Worm (Caenorhabditis elegans) whole organism, late embryonic: ENCODE results near the gene F59E12.9.

Experiments
- K02D7.2 ChIP-seq: sonication (generic microtip); optimal IDR thresholded peaks from 2 replicates; lab custom pipeline; 2017; ENCODE audit warnings: mild to moderate bottlenecking, missing genetic modification characterization, missing compliant biosample characterization
- K09A11.1 ChIP-seq: sonication (generic microtip); optimal IDR thresholded peaks from 2 replicates; lab custom pipeline; 2017; ENCODE audit warnings: antibody characterized with exemption, mild to moderate bottlenecking, missing genetic modification characterization, missing compliant biosample characterization; ENCODE audit not compliant: insufficient read depth
- Y22D7AL.16 ChIP-seq: sonication (generic microtip); optimal IDR thresholded peaks from 2 replicates; lab custom pipeline; 2016; ENCODE audit warnings: missing genetic modification characterization, missing compliant biosample characterization
- ama-1 ChIP-seq: fragments of 150-350 bp; optimal IDR thresholded peaks from 2 replicates; lab custom pipeline; 2014
- ceh-14 ChIP-seq: sonication (generic microtip); optimal IDR thresholded peaks from 2 replicates; lab custom pipeline; 2016; ENCODE audit warnings: missing genotype, missing genetic modification characterization, missing compliant biosample characterization
- ceh-18 ChIP-seq: sonication (generic microtip); optimal IDR thresholded peaks from 2 replicates; lab custom pipeline; 2016; ENCODE audit warnings: missing genetic modification characterization, missing compliant biosample characterization
- ceh-2 ChIP-seq: sonication (generic microtip); optimal IDR thresholded peaks from 2 replicates; lab custom pipeline; 2016; ENCODE audit warnings: missing genotype, missing genetic modification characterization, missing compliant biosample characterization
- ceh-22 ChIP-seq: sonication (generic microtip); optimal IDR thresholded peaks from 2 replicates; lab custom pipeline; 2017; ENCODE audit warnings: missing biosample characterization, missing genetic modification characterization
- ceh-24 ChIP-seq: sonication (generic microtip); optimal IDR thresholded peaks from 2 replicates; lab custom pipeline; 2016; ENCODE audit warnings: mild to moderate bottlenecking, missing genetic modification characterization, missing compliant biosample characterization
- ceh-31 ChIP-seq: sonication (generic microtip); optimal IDR thresholded peaks from 2 replicates; lab custom pipeline; 2016; ENCODE audit warnings: missing genetic modification characterization, missing compliant biosample characterization
- ceh-34 ChIP-seq: sonication (generic microtip); optimal IDR thresholded peaks from 2 replicates; lab custom pipeline; 2016; ENCODE audit warnings: mild to moderate bottlenecking, missing genetic modification characterization, missing compliant biosample characterization
- ceh-45 ChIP-seq: fragments of 200-800 bp; sonication (Bioruptor generic); IDR thresholded peaks from 2 replicates; pipeline ENCODE4 v1.3.6; 2022; ENCODE audit warnings: missing genetic modification reagents, missing genetic modification characterization, missing compliant biosample characterization
- ceh-48 ChIP-seq: sonication (generic microtip); optimal IDR thresholded peaks from 2 replicates; lab custom pipeline; 2016; ENCODE audit warnings: missing genetic modification characterization, inconsistent platforms, missing compliant biosample characterization
- ceh-9 ChIP-seq: sonication (generic microtip); optimal IDR thresholded peaks from 2 replicates; lab custom pipeline; 2016; ENCODE audit warnings: mild to moderate bottlenecking, missing genetic modification characterization, inconsistent platforms, missing compliant biosample characterization
- dmd-4 ChIP-seq: sonication (generic microtip); optimal IDR thresholded peaks from 2 replicates; lab custom pipeline; 2016; ENCODE audit warnings: borderline replicate concordance, missing genetic modification characterization, missing compliant biosample characterization
- dve-1 ChIP-seq: sonication (generic microtip); optimal IDR thresholded peaks from 2 replicates; lab custom pipeline; 2017; ENCODE audit warnings: antibody characterized with exemption, mild to moderate bottlenecking, missing genetic modification characterization, missing compliant biosample characterization
- elt-4 ChIP-seq: sonication (generic microtip); optimal IDR thresholded peaks from 2 replicates; lab custom pipeline; 2016; ENCODE audit warnings: missing genetic modification characterization, missing compliant biosample characterization
- eyg-1 ChIP-seq: sonication (generic microtip); optimal IDR thresholded peaks from 2 replicates; lab custom pipeline; 2016; ENCODE audit warnings: missing genotype, missing genetic modification characterization, missing compliant biosample characterization
- fkh-10 ChIP-seq: fragments of 150-350 bp; optimal IDR thresholded peaks from 2 replicates; lab custom pipeline; 2014; ENCODE audit warnings: missing biosample characterization, missing genetic modification reagents, missing genetic modification characterization
- gmeb-2 ChIP-seq: sonication (generic microtip); optimal IDR thresholded peaks from 2 replicates; lab custom pipeline; 2016; ENCODE audit warnings: missing genetic modification characterization, inconsistent platforms, missing compliant biosample characterization
- hlh-13 ChIP-seq: fragments of 200-800 bp; sonication (Bioruptor generic); optimal IDR thresholded peaks from 2 replicates; lab custom pipeline; 2018; ENCODE audit warnings: mild to moderate bottlenecking, missing genetic modification characterization, missing compliant biosample characterization
- hlh-15 ChIP-seq: sonication (generic microtip); optimal IDR thresholded peaks from 2 replicates; lab custom pipeline; 2016; ENCODE audit warnings: missing genetic modification characterization, missing compliant biosample characterization
- hlh-30 ChIP-seq: sonication (generic microtip); optimal IDR thresholded peaks from 2 replicates; lab custom pipeline; 2017; ENCODE audit warnings: antibody characterized with exemption, missing genetic modification characterization, missing compliant biosample characterization; ENCODE audit not compliant: insufficient read depth
- hlh-6 ChIP-seq: sonication (generic microtip); optimal IDR thresholded peaks from 2 replicates; lab custom pipeline; 2016; ENCODE audit warnings: missing genotype, missing genetic modification characterization, missing compliant biosample characterization
- lin-11 ChIP-seq: fragments of 200-800 bp; sonication (Bioruptor generic); optimal IDR thresholded peaks from 2 replicates; lab custom pipeline; 2018; ENCODE audit warnings: mild to moderate bottlenecking, missing genetic modification characterization, missing compliant biosample characterization
- nfya-1 ChIP-seq: sonication (generic microtip); optimal IDR thresholded peaks from 2 replicates; lab custom pipeline; 2017; ENCODE audit warnings: missing genetic modification characterization, mild to moderate bottlenecking, missing compliant biosample characterization, antibody characterized with exemption, moderate library complexity
- nhr-11 ChIP-seq: fragments of 150-350 bp; optimal IDR thresholded peaks from 2 replicates; lab custom pipeline; 2014; ENCODE audit warnings: missing biosample characterization, missing genetic modification characterization
- nhr-232 ChIP-seq: sonication (generic microtip); optimal IDR thresholded peaks from 2 replicates; lab custom pipeline; 2016; ENCODE audit warnings: missing genetic modification characterization, missing compliant biosample characterization
- npax-4 ChIP-seq: sonication (generic microtip); optimal IDR thresholded peaks from 2 replicates; lab custom pipeline; 2016; ENCODE audit warnings: missing genetic modification characterization, missing compliant biosample characterization
- pag-3 ChIP-seq: sonication (generic microtip); optimal IDR thresholded peaks from 2 replicates; lab custom pipeline; 2016; ENCODE audit warnings: missing compliant biosample characterization, missing genetic modification characterization, borderline replicate concordance
- pax-1 ChIP-seq: fragments of 150-350 bp; optimal IDR thresholded peaks from 2 replicates; lab custom pipeline; 2014; ENCODE audit warnings: missing biosample characterization, missing genetic modification characterization
- pha-2 ChIP-seq: sonication (generic microtip); optimal IDR thresholded peaks from 2 replicates; lab custom pipeline; 2017; ENCODE audit warnings: mild to moderate bottlenecking, missing genetic modification characterization, missing compliant biosample characterization
- pqm-1 ChIP-seq: sonication (generic microtip); optimal IDR thresholded peaks from 2 replicates; lab custom pipeline; 2016; ENCODE audit warnings: missing genetic modification characterization, missing compliant biosample characterization
- ref-2 ChIP-seq: sonication (generic microtip); optimal IDR thresholded peaks from 2 replicates; lab custom pipeline; 2016; ENCODE audit warnings: missing genetic modification characterization, missing compliant biosample characterization
- rnt-1 ChIP-seq: sonication (generic microtip); optimal IDR thresholded peaks from 2 replicates; lab custom pipeline; 2016; ENCODE audit warnings: missing genetic modification characterization, missing compliant biosample characterization
- sdc-2 ChIP-seq: sonication (generic microtip); optimal IDR thresholded peaks from 2 replicates; lab custom pipeline; 2016; ENCODE audit warnings: missing genotype, missing genetic modification characterization, missing compliant biosample characterization
- tbx-7 ChIP-seq: sonication (generic microtip); optimal IDR thresholded peaks from 2 replicates; lab custom pipeline; 2016; ENCODE audit warnings: missing genotype, missing genetic modification characterization, missing compliant biosample characterization
- ttx-3 ChIP-seq: sonication (generic microtip); optimal IDR thresholded peaks from 2 replicates; lab custom pipeline; 2016; ENCODE audit warnings: missing genetic modification reagents, missing genetic modification characterization, missing compliant biosample characterization
- unc-3 ChIP-seq, 2 experiments: fragments of 200-800 bp in 1 of 2; sonication (Bioruptor generic) in 1 of 2; sonication (generic microtip) in 1 of 2; conservative IDR thresholded peaks in 1 of 2; optimal IDR thresholded peaks in 1 of 2; 2 replicates each; pipeline versions ENCODE4 v1.3.6 to Lab custom; 2016 to 2022; ENCODE audit warnings: missing compliant biosample characterization in 2 of 2, missing genetic modification characterization in 2 of 2, missing genetic modification reagents in 1 of 2
- zip-5 ChIP-seq: sonication (generic microtip); optimal IDR thresholded peaks from 2 replicates; lab custom pipeline; 2016; ENCODE audit warnings: missing genetic modification characterization, missing compliant biosample characterization
- ztf-16 ChIP-seq: sonication (generic microtip); optimal IDR thresholded peaks from 2 replicates; lab custom pipeline; 2017; ENCODE audit warnings: missing genetic modification characterization, missing compliant biosample characterization

The F59E12.9 gene

DNA sequence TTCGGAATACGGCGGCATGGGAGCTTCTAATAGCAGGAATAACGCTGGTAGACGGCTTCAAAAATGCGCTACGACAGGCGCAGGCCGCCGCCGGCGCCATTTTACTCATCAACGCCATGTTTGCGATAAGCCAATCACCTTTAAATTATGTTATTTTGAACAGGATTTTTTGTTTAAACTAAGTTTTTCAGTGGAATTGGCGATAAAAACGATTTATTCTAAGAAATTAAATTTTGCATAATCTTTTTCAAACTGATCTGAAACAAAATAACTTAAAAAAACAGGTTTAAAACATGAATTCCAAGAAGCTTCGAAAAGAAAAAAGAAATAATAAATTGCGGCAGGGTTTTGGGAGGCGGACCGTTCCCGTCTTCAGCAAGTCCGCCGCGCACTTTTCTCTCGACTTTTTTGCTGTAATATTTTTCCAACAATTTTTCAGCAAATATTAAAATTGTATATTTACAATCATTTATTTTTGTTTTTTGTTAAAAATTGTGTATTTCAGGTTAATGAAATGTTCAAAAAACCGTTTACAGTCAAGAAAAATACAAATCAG is 44.5 kb upstream of the F59E12.9 start, which contains the start of the genes ndub-5 and eif-2D (continued):
- no peak for TF ChIP-seq sdc-2 (tag; lab: Kevin White, UChicago)
- TF ChIP-seq pax-1 (tag; lab: Kevin White, UChicago) = no peak
- no peak for TF ChIP-seq fkh-10 (GFP tag; lab: Kevin White, UChicago)
- TF ChIP-seq nfya-1 (tag; lab: Kevin White, UChicago) = peak; percentile 13
- no peak for TF ChIP-seq Y22D7AL.16 (tag; lab: Kevin White, UChicago)
- no peak for TF ChIP-seq hlh-15 (tag; lab: Kevin White, UChicago)
- TF ChIP-seq eyg-1 = no peak

ce11 chrII:5688959-5689358 is 42.1 kb upstream of the F59E12.9 start, which contains the start of gene C25H3.11:
TSS of gene C25H3.11 (minus strand) at chrII:5689040.
- TF ChIP-seq dve-1 (tag; lab: Kevin White, UChicago) = no peak
- TF ChIP-seq ref-2 (tag; lab: Kevin White, UChicago) = no peak
- no peak for TF ChIP-seq ceh-31 (tag; lab: Kevin White, UChicago)
- TF ChIP-seq K02D7.2 = no peak
- TF ChIP-seq gmeb-2 (tag; lab: Kevin White, UChicago) = no peak
- no peak for TF ChIP-seq ceh-24
- TF ChIP-seq nhr-232 (tag; lab: Kevin White, UChicago) = no peak
- peak; percentile 35 for TF ChIP-seq ceh-2 (tag; lab: Kevin White, UChicago)
- TF ChIP-seq dmd-4 (tag; lab: Kevin White, UChicago) = no peak
- TF ChIP-seq ceh-48 (tag; lab: Kevin White, UChicago) = no peak
- no peak for TF ChIP-seq pag-3
- TF ChIP-seq npax-4 (tag; lab: Kevin White, UChicago) = no peak
- no peak for TF ChIP-seq ttx-3 (tag; lab: Kevin White, UChicago)
- peak; percentile 5 for TF ChIP-seq ama-1 (lab: Kevin White, UChicago)
- no peak for TF ChIP-seq lin-11 (tag; lab: Kevin White, UChicago)
- TF ChIP-seq hlh-30 (tag; lab: Kevin White, UChicago) = peak; percentile 55
- TF ChIP-seq ceh-9 (tag; lab: Kevin White, UChicago) = no peak
- TF ChIP-seq ztf-16 (tag; lab: Kevin White, UChicago) = no peak
- no peak for TF ChIP-seq pqm-1
- TF ChIP-seq ceh-22 (tag; lab: Kevin White, UChicago) = no peak
- TF ChIP-seq nhr-11 (tag; lab: Kevin White, UChicago) = no peak
- TF ChIP-seq tbx-7 (tag; lab: Kevin White, UChicago) = no peak
- TF ChIP-seq K09A11.1 (tag; lab: Kevin White, UChicago) = no peak
- no peak for TF ChIP-seq fkh-10 (GFP tag; lab: Kevin White, UChicago)
- no peak for TF ChIP-seq pha-2
- no peak for TF ChIP-seq ceh-14

ce11 chrII:5680703-5681102 is 33.9 kb upstream of the F59E12.9 start, which contains the start of gene flp-27:
TSS of gene flp-27 (plus strand) at chrII:5681003.
- no peak for TF ChIP-seq pag-3

- TF ChIP-seq ceh-34 (no peak), sdc-2 (tag; lab: Kevin White, UChicago) (no peak), pha-2 (no peak), ceh-9 (tag; lab: Kevin White, UChicago) (no peak), ceh-18 (tag; lab: Kevin White, UChicago) (no peak), ceh-45 (no peak)
Observed at ce11 chrII:5669580-5669979, 22.7 kb upstream of the F59E12.9 start, which contains the start of gene C25H3.17. TSS of gene C25H3.17 (minus strand) at chrII:5669680.

DNA sequence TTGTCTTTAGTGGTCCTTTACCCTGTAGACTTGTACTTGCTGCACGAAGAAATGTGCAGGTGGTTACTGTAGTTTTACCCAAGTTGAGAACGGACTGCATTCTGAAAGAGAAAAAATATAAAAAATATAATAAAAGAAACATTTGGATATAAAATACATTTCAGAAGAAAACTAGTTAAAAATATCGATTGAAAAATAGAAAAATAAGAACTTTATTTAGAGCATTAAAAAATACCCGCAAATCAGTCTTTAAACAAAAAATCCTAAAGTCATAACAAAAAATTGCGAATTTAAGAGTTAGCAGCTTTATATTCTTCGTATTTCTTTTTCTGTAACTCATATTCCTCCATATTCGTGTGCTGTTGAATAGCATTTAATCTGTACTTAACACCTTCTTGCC is 22.0 kb upstream of the F59E12.9 start, which contains the start of gene C25H3.7:
TSS of gene C25H3.7 (minus strand) at position 101 of the 400 bp plus-strand sequence.
- TF ChIP-seq nhr-232 (tag; lab: Kevin White, UChicago) = no peak
- no peak for TF ChIP-seq zip-5 (tag; lab: Kevin White, UChicago)
- TF ChIP-seq rnt-1 (tag; lab: Kevin White, UChicago) = no peak
- TF ChIP-seq unc-3 (GFP tag; conservative IDR thresholded peaks at IDR 0.05; lab: Robert Waterston, UW) = no peak
- no peak for TF ChIP-seq unc-3 (tag; optimal IDR thresholded peaks at IDR 0.05; lab: Kevin White, UChicago)
- TF ChIP-seq hlh-15 (tag; lab: Kevin White, UChicago) = no peak
- no peak for TF ChIP-seq hlh-6 (tag; lab: Kevin White, UChicago)
- TF ChIP-seq ceh-22 (tag; lab: Kevin White, UChicago) = no peak
- TF ChIP-seq pax-1 (tag; lab: Kevin White, UChicago) = no peak
- no peak for TF ChIP-seq hlh-13
- TF ChIP-seq elt-4 = no peak
- no peak for TF ChIP-seq eyg-1
- TF ChIP-seq lin-11 (tag; lab: Kevin White, UChicago) = no peak
- TF ChIP-seq pqm-1 = no peak
